Worm (Caenorhabditis elegans) whole organism, L3 larva: Measurements from ENCODE around the gene txbp-3.

Source experiments
- lin-39 ChIP-seq: fragments of 150-350 bp; optimal IDR thresholded peaks from 2 replicates; lab custom pipeline; 2018; ENCODE audit warnings: missing biosample characterization, missing genetic modification reagents, missing genetic modification characterization
- nhr-237 ChIP-seq: fragments of 150-350 bp; optimal IDR thresholded peaks from 2 replicates; lab custom pipeline; 2014; ENCODE audit warnings: missing biosample characterization, missing genetic modification characterization
- nhr-25 ChIP-seq: sonication (generic microtip); optimal IDR thresholded peaks from 2 replicates; lab custom pipeline; 2017; ENCODE audit warnings: missing biosample characterization, missing genetic modification characterization
- pha-4 ChIP-seq: fragments of 150-350 bp; optimal IDR thresholded peaks from 2 replicates; lab custom pipeline; 2014; ENCODE audit warnings: missing biosample characterization, missing genetic modification reagents, missing genetic modification characterization

DNA sequence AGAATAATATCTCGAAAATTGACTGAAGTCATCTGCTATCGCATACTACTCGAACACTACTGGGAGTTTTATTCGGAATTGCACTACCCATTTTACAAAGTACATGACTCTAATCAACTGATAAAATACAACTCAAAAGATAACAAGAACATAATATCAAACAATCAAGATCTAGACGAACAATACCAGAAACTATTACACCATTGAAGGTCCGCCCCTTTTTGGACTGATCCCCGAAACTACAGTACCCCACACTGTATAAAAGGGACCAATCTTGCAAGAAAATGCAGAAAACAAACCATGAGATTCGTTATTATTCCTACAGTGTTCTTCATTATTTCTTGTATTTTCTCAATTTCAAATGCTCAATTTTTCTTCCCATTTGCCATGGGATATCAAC, 47.2 kb upstream of the txbp-3 start, which contains the start of gene F54D8.10:
- no peak for TF ChIP-seq nhr-237 (tag; lab: Kevin White, UChicago)
- no peak for TF ChIP-seq lin-39
- no peak for TF ChIP-seq nhr-25 (tag; lab: Kevin White, UChicago)
- no peak for TF ChIP-seq pha-4 (tag; lab: Kevin White, UChicago)
